Fruit fly (Drosophila melanogaster) ovary, adult (tissue): ENCODE measurements around the gene CheB98a.
"Not testable (repeated sequence)": the region's sequence is repeated elsewhere in the genome, so short reads cannot be mapped to it uniquely, and the experiment has no call there.

Source experiments
- CG17801 ChIP-seq: fragments of 200-800 bp; optimal IDR thresholded peaks from 2 replicates; lab custom pipeline; 2019; ENCODE audit warnings: missing biosample characterization, mild to moderate bottlenecking, missing genetic modification characterization, moderate library complexity; ENCODE audit not compliant: partially characterized antibody

Gene CheB98a

dm6 chr3R:28806402-28806801 lies at the start of gene CheB98a:
Gene CheB98a (plus strand): TSS chr3R:28806702.
- TF ChIP-seq CG17801 (GFP tag; lab: Kevin White, UChicago): no peak

DNA sequence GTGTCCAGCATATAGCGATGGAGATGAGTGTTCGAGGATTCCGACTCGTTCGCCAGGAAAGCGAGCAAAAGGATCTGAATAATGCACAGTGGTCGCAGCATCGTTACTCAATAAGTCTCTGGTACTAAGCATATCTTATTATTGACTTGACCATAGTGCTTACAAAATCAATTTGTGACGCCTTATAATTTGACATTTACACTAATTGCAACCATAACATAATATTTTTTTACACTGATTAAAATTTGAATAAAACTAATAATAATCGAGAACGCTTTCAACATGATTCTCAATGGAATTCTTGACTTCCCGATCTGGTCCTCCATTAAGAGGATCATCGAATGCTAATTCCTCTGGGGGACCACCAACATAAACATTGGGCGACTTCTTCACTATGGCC lies 49.6 kb upstream of the CheB98a start, which contains the start of gene CG9997:
Gene CG9997, minus strand, starts transcription at position 101 of the 400 bp plus-strand sequence.
- no peak for TF ChIP-seq CG17801 (GFP tag; lab: Kevin White, UChicago)

DNA sequence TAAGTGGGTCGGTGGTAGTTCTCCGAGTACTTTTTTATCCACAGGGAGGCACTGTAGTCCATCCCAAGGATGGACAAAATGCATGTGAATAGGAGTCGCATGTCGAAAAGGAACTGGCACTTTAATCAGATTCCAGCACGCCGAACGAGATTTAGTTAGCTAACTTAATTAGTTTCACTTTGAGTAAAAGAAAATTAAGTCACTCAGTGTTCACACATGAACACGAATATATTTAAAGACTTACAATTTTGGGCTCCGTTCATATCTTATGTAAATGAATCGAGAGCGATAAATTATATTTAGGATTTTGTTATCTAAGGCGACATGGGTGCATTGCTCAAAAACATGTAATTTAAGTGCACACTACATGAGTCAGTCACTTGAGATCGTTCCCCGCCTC lies 48.4 kb upstream of the CheB98a start, which contains the start of gene aqrs:
Gene aqrs, minus strand, starts transcription at position 101 of the 400 bp plus-strand sequence.
- TF ChIP-seq CG17801 (GFP tag; lab: Kevin White, UChicago): not testable (repeated sequence)

DNA sequence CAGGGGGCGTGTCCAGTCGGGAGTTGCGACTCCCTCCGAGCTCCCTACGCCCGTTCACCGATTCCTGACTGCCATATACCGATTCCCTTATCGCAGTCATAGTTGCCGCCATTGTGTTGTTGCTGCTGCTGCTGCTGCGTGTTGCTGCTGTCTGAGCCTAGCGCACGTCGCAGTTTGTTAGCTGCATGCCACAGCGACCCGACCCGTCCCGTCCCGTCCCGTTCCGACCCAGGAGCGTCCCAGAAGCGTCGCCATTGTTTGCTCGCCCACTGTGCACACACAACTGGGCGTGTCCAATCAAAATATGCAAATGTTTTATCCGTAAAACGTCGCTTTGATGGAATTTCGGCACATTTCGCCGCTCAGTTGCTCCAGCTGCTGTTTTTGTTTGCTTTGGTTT lies 30.8 kb upstream of the CheB98a start:
- TF ChIP-seq CG17801 (GFP tag; lab: Kevin White, UChicago): no peak

DNA sequence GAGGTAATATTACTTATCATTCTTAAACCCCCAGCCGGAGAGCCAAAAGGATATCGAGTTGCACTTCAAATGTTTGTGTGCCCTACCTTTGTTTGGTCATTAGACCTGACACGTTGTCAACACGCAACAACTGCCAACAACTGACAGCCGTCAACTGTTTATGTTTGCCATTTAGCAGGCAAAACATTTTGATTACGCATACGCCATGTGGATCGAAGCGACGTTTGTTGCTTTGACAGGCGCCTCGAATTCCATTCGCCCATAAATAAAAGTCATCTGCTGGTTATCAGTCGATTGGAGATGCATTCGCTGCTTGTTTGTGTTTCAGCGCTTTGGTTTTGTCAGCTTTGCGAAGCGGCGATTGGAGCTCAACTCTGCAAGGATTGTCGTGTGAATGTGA lies 17.2 kb upstream of the CheB98a start, which contains the start of gene CG34295:
Gene CG34295, plus strand, starts transcription at position 301 of the 400 bp plus-strand sequence.
- no peak for TF ChIP-seq CG17801 (GFP tag; lab: Kevin White, UChicago)

DNA sequence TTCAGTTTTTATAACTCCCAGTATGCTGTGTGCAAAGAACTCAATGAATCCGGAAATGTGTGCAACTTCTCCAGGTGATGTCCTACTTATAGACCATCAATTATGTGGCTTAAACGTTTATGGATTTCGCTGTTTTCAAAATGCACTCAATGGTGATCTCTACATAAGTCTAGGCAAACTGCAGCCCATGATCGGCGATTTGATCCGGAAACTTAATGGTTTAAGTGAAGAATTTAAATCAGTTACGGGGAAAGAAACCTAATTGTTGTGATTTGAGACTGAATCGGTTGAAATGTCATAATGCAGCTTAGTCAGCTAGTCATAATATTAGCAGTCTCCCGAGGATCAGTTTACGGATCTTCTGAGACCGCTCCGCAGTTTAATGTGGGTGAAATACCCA lies 16.3 kb upstream of the CheB98a start, which contains the start of gene intr:
Gene intr, plus strand, starts transcription at position 301 of the 400 bp plus-strand sequence.
- no peak for TF ChIP-seq CG17801 (GFP tag; lab: Kevin White, UChicago)

dm6 chr3R:28805164-28805563 lies 1.3 kb upstream of the CheB98a start:
- no peak for TF ChIP-seq CG17801 (GFP tag; lab: Kevin White, UChicago)

DNA sequence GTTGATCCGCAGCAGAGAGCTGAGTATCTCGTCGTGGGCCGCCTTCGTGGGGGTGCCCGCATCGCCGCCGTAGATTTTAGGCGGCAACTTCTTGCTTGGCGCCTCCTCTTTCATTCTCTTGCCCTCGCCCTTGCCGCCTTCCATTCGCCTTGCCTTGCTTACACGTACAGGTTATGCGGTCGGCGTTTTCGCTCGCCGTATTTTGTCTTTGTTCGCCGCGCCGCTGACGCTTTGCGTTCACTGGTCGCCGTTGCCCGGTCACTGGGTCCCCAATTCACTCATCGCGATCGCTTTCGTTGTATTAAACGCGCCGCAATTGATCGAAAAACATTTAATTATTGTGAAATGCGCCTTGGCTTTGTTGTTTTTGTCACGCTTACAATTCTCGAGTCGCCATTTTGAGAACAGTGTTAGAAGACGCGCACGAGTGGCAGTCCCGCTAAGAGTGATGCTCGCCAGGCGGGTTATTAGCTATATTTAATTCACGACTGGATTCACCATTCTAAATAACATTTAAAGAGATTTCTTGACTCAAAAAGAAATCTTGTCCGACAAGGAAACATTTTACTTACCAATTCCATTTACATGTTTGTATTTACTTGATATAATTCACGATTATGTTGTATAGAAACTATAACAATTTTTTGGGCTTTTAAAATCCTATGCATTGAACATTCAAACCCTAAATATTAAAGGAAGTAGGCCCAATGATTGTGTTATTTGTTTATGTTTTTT lies 4.6 kb downstream of the CheB98a start, which contains the start of gene wdn:
Gene wdn, minus strand, starts transcription at position 396 of the 735 bp plus-strand sequence.
- TF ChIP-seq CG17801 (GFP tag; lab: Kevin White, UChicago): no peak

dm6 chr3R:28811677-28812465 lies 5.4 kb downstream of the CheB98a start, which contains the start of gene Prp39:
Gene Prp39 (plus strand): TSS chr3R:28812102.
- peak; percentile 20 for TF ChIP-seq CG17801 (GFP tag; lab: Kevin White, UChicago)

DNA sequence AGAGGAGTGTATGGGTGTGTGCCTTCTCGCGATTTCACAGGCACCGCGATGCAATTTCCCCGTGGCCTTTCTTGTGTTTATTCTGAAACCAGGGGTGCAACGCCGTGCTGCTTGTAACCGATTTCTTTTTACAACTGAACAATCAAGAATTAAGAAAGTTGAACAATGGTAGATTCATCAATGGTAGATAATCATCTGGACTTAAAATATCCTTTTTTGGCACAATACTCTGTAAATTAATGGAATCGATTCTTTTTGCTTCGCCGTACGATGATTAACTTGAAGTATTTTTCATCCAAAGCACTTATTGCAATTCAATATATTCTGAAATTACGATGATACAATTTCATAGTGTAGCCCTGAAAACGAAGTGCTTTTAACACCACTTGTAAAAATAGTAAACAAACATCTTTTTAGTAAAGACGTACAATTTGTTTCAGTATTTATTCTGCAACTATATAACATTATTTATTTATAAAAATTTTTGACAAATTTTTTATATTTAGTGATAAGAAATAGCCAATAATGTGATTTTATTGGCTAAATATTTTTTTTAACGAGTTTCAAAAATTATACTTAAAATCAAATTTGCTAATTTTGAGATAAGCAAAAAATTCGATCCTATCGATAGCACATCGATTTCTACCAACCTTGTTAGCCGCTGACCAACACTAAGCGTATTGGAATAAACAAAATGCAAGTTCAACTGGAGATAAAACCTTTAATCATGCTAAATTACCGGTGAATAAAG lies 13.2 kb downstream of the CheB98a start, which contains the start of the genes CG1523 and CG1647:
Gene CG1523, minus strand, starts transcription at position 114 of the 751 bp plus-strand sequence.
Gene CG1647, plus strand, starts transcription at position 667 of the 751 bp plus-strand sequence.
- TF ChIP-seq CG17801 (GFP tag; lab: Kevin White, UChicago): peak; percentile 80

- TF ChIP-seq CG17801 (GFP tag; lab: Kevin White, UChicago): no peak
Measured at dm6 chr3R:28827222-28827621, 20.7 kb downstream of the CheB98a start.

DNA sequence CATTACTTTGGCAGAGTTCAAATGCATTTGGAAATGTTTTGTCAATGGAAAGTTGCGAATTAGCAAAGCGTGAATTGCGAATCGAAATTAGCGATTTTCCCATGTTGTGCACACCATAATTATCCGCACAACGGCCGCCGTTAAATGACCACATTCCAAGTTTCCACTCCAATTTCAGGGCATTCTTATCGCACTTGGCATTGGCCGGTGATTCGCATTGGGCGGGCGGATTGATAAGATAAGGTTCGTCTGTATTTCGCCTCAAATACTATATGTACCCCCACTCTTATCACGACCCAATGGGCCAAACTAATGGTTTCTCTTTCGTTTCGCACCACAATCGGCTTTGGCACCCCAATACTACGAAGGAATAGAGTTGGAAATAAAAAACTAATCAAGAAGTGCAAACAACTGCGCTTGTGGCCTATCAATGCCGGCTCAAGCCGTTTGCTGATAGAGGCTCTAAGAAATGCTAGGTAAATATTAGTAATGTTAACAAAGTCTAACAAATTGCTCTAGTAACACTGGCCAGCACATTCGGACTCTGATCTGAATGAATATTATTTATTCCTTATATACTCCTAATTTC lies 22.9 kb downstream of the CheB98a start:
- no peak for TF ChIP-seq CG17801 (GFP tag; lab: Kevin White, UChicago)

- no peak for TF ChIP-seq CG17801 (GFP tag; lab: Kevin White, UChicago)
Measured at dm6 chr3R:28830746-28831145, 24.2 kb downstream of the CheB98a start.

DNA sequence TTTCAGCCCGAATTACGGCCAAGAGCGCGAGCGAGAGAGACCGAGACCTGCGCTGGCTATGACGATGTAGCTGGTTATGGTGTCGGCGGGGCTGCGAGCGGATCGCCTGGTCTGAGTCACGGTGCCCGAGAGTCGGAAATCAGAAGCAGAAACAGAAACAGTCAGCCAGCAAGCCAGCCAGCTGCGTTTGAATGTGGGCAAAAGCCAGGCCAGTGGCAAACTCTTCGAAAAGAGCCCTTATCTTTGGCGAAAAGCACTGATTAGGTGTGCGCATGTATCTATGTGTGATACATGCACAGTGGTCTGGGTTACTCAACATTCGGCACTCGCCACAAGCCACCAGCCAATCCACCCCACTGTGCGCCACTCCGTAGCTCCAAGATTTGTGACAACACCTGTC lies 24.7 kb downstream of the CheB98a start:
- no peak for TF ChIP-seq CG17801 (GFP tag; lab: Kevin White, UChicago)
